Worm (Caenorhabditis elegans) whole organism, L4 larva: ENCODE data around the gene ugt-49.

Experiments
- ama-1 ChIP-seq: fragments of 150-350 bp; optimal IDR thresholded peaks from 2 replicates; lab custom pipeline; 2014; ENCODE audit warnings: inconsistent platforms, mixed read lengths
- dpl-1 ChIP-seq: fragments of 150-350 bp; optimal IDR thresholded peaks from 2 replicates; lab custom pipeline; 2014; ENCODE audit warnings: missing biosample characterization, missing genetic modification reagents, missing genetic modification characterization
- fkh-10 ChIP-seq: fragments of 150-350 bp; optimal IDR thresholded peaks from 2 replicates; lab custom pipeline; 2014; ENCODE audit warnings: missing biosample characterization, missing genetic modification reagents, missing genetic modification characterization
- jun-1 ChIP-seq: fragments of 150-350 bp; optimal IDR thresholded peaks from 2 replicates; lab custom pipeline; 2014; ENCODE audit warnings: missing biosample characterization, missing genetic modification reagents, missing genetic modification characterization
- nhr-76 ChIP-seq: fragments of 150-350 bp; optimal IDR thresholded peaks from 2 replicates; lab custom pipeline; 2014; ENCODE audit warnings: missing biosample characterization, missing genetic modification characterization
- pqm-1 ChIP-seq: sonication (generic microtip); optimal IDR thresholded peaks from 2 replicates; lab custom pipeline; 2017; ENCODE audit warnings: missing biosample characterization, missing genetic modification characterization
- unc-39 ChIP-seq: sonication (generic microtip); optimal IDR thresholded peaks from 2 replicates; lab custom pipeline; 2017; ENCODE audit warnings: missing biosample characterization, missing genetic modification characterization
- unc-62 ChIP-seq, 3 experiments: fragments of 150-350 bp in 1 of 3; sonication (generic microtip); optimal IDR thresholded peaks in 2 of 3; peaks in 1 of 3; 1 replicate in 1 of 3; 2 replicates in 2 of 3; lab custom pipeline; 2014 to 2017; ENCODE audit warnings: missing biosample characterization in 3 of 3, missing genetic modification characterization in 3 of 3, missing genetic modification reagents in 3 of 3, missing genotype in 1 of 3
- zip-11 ChIP-seq: fragments of 200-800 bp; sonication (Bioruptor generic); IDR thresholded peaks from 2 replicates; pipeline ENCODE4 v1.3.6; 2022; ENCODE audit warnings: missing genetic modification characterization, missing compliant biosample characterization
- ztf-11 ChIP-seq: fragments of 150-350 bp; optimal IDR thresholded peaks from 2 replicates; lab custom pipeline; 2014; ENCODE audit warnings: missing biosample characterization, missing genetic modification characterization

- TF ChIP-seq zip-11 (GFP tag; lab: Robert Waterston, UW) (no peak), dpl-1 (GFP tag; lab: Kevin White, UChicago) (no peak), pqm-1 (tag; lab: Kevin White, UChicago) (peak; percentile 38), jun-1 (tag; lab: Kevin White, UChicago) (no peak), ama-1 (lab: Kevin White, UChicago) (no peak), fkh-10 (no peak), unc-39 (tag; lab: Kevin White, UChicago) (no peak), nhr-76 (tag; lab: Kevin White, UChicago) (no peak), ztf-11 (tag; lab: Kevin White, UChicago) (no peak), unc-62 (GFP tag; optimal IDR thresholded peaks at IDR 0.05 in 1 of 2; lab: Kevin White, UChicago) (peak in 1 of 2 experiments; percentile 42), unc-62 (tag; optimal IDR thresholded peaks at IDR 0.05; lab: Kevin White, UChicago) (no peak)
These were observed 944 bp upstream of the ugt-49 start for ce11 chrV:10371177-10371576.
